Fruit fly (Drosophila melanogaster) whole organism, embryonic: ENCODE data around the gene DEF8.
A peak's percentile ranks its signal among the peaks of the same experiment; 100 is the strongest.

ENCODE experiments used
- CG10147 ChIP-seq: fragments of 200-800 bp; sonication (Bioruptor generic); optimal IDR thresholded peaks from 2 replicates; lab custom pipeline; 2019; ENCODE audit warnings: missing biosample characterization, mild to moderate bottlenecking, missing genetic modification characterization, moderate library complexity
- CG10431 ChIP-seq: fragments of 200-800 bp; sonication (Bioruptor generic); optimal IDR thresholded peaks from 3 replicates; lab custom pipeline; 2018; ENCODE audit warnings: missing biosample characterization, mild to moderate bottlenecking, missing genetic modification characterization
- CG10979 ChIP-seq: fragments of 200-800 bp; sonication (Bioruptor generic); optimal IDR thresholded peaks from 2 replicates; lab custom pipeline; 2018; ENCODE audit warnings: missing biosample characterization, mild to moderate bottlenecking, missing genetic modification characterization, moderate library complexity
- CG11695 ChIP-seq: fragments of 200-800 bp; sonication (Bioruptor generic); IDR thresholded peaks from 3 replicates; pipeline ENCODE4 v1.3.6; 2022; ENCODE audit warnings: missing biosample characterization, missing genetic modification characterization
- CG11723 ChIP-seq: fragments of 200-800 bp; sonication (Bioruptor generic); optimal IDR thresholded peaks from 2 replicates; lab custom pipeline; 2017; ENCODE audit warnings: missing biosample characterization, mild to moderate bottlenecking, missing genetic modification characterization
- CG12104 ChIP-seq: fragments of 200-800 bp; sonication (Bioruptor generic); optimal IDR thresholded peaks from 3 replicates; lab custom pipeline; 2016; ENCODE audit warnings: missing biosample characterization, missing genetic modification characterization
- CG12219 ChIP-seq: fragments of 200-800 bp; sonication (Bioruptor generic); optimal IDR thresholded peaks from 3 replicates; lab custom pipeline; 2018; ENCODE audit warnings: missing biosample characterization, mild to moderate bottlenecking, missing genetic modification characterization
- CG16863 ChIP-seq: fragments of 200-800 bp; sonication (Bioruptor generic); optimal IDR thresholded peaks from 3 replicates; lab custom pipeline; 2016; ENCODE audit warnings: missing biosample characterization, missing genetic modification characterization
- CG17361 ChIP-seq: fragments of 200-800 bp; sonication (Bioruptor generic); IDR thresholded peaks from 3 replicates; pipeline ENCODE4 v1.3.6; 2022; ENCODE audit warnings: missing biosample characterization, missing genetic modification characterization
- CG17385 ChIP-seq: fragments of 200-800 bp; sonication (Bioruptor generic); optimal IDR thresholded peaks from 3 replicates; lab custom pipeline; 2018; ENCODE audit warnings: missing biosample characterization, mild to moderate bottlenecking, missing genetic modification characterization
- CG17802 ChIP-seq: fragments of 200-800 bp; sonication (Bioruptor generic); optimal IDR thresholded peaks from 2 replicates; lab custom pipeline; 2018; ENCODE audit warnings: missing biosample characterization, mild to moderate bottlenecking, missing genetic modification characterization, moderate library complexity
- CG1832 ChIP-seq: fragments of 200-800 bp; sonication (Bioruptor generic); optimal IDR thresholded peaks from 2 replicates; lab custom pipeline; 2017; ENCODE audit warnings: missing biosample characterization, mild to moderate bottlenecking, missing genetic modification characterization, inconsistent platforms
- CG18619 ChIP-seq: fragments of 200-800 bp; sonication (Bioruptor generic); optimal IDR thresholded peaks from 3 replicates; lab custom pipeline; 2017; ENCODE audit warnings: missing biosample characterization, mild to moderate bottlenecking, missing genetic modification characterization
- CG2678 ChIP-seq: fragments of 200-800 bp; sonication (Bioruptor generic); optimal IDR thresholded peaks from 3 replicates; lab custom pipeline; 2019; ENCODE audit warnings: missing biosample characterization, mild to moderate bottlenecking, missing genetic modification characterization, moderate library complexity
- CG2875 ChIP-seq: fragments of 200-800 bp; sonication (Bioruptor generic); optimal IDR thresholded peaks from 2 replicates; lab custom pipeline; 2017; ENCODE audit warnings: missing biosample characterization, mild to moderate bottlenecking, missing genetic modification characterization, missing genetic modification reagents
- CG4282 ChIP-seq: fragments of 200-800 bp; sonication (Bioruptor generic); optimal IDR thresholded peaks from 2 replicates; lab custom pipeline; 2016; ENCODE audit warnings: missing biosample characterization, missing genetic modification characterization
- CG4424 ChIP-seq: fragments of 200-800 bp; sonication (Bioruptor generic); optimal IDR thresholded peaks from 3 replicates; lab custom pipeline; 2016; ENCODE audit warnings: missing biosample characterization, missing genetic modification characterization
- CG4707 ChIP-seq: fragments of 200-800 bp; sonication (Bioruptor generic); optimal IDR thresholded peaks from 2 replicates; lab custom pipeline; 2018; ENCODE audit warnings: missing biosample characterization, mild to moderate bottlenecking, missing genetic modification characterization, moderate library complexity
- CG4730 ChIP-seq: fragments of 200-800 bp; sonication (Bioruptor generic); IDR thresholded peaks from 2 replicates; pipeline ENCODE4 v1.3.6; 2022; ENCODE audit warnings: missing biosample characterization, missing genetic modification characterization
- CG6765 ChIP-seq: fragments of 200-800 bp; sonication (Bioruptor generic); optimal IDR thresholded peaks from 3 replicates; lab custom pipeline; 2017; ENCODE audit warnings: missing biosample characterization, mild to moderate bottlenecking, missing genetic modification characterization
- CG7745 ChIP-seq: fragments of 200-800 bp; sonication (Bioruptor generic); optimal IDR thresholded peaks from 2 replicates; lab custom pipeline; 2018; ENCODE audit warnings: missing biosample characterization, mild to moderate bottlenecking, missing genetic modification characterization, moderate library complexity
- CG7987 ChIP-seq: fragments of 200-800 bp; sonication (Bioruptor generic); optimal IDR thresholded peaks from 2 replicates; lab custom pipeline; 2018; ENCODE audit warnings: missing biosample characterization, mild to moderate bottlenecking, missing genetic modification characterization, moderate library complexity
- CG9876 ChIP-seq: fragments of 200-800 bp; sonication (Bioruptor generic); optimal IDR thresholded peaks from 2 replicates; lab custom pipeline; 2016; ENCODE audit warnings: missing biosample characterization, missing genetic modification characterization
- CTCF ChIP-seq: fragments of 200-800 bp; sonication (Bioruptor generic); optimal IDR thresholded peaks from 2 replicates; lab custom pipeline; 2017; ENCODE audit warnings: missing biosample characterization, mild to moderate bottlenecking, missing genetic modification characterization, moderate library complexity
- D ChIP-seq, 2 experiments: fragments of 200-800 bp in 1 of 2; fragments of >200 bp in 1 of 2; sonication (Bioruptor generic) in 1 of 2; optimal IDR thresholded peaks; 2 replicates in 1 of 2; 3 replicates in 1 of 2; lab custom pipeline; 2017; ENCODE audit warnings: mild to moderate bottlenecking in 1 of 2, missing biosample characterization in 1 of 2, missing genetic modification characterization in 1 of 2, missing genetic modification reagents in 1 of 2
- Gsc ChIP-seq: fragments of 200-800 bp; sonication (Bioruptor generic); IDR thresholded peaks from 2 replicates; pipeline ENCODE4 v1.3.6; 2022; ENCODE audit warnings: missing biosample characterization, missing genetic modification characterization
- Jarid2 ChIP-seq: fragments of 200-800 bp; sonication (Bioruptor generic); optimal IDR thresholded peaks from 3 replicates; lab custom pipeline; 2017; ENCODE audit warnings: mild to moderate bottlenecking, missing biosample characterization, missing genetic modification reagents, missing genetic modification characterization
- MESR4 ChIP-seq: fragments of 200-800 bp; sonication (Bioruptor generic); optimal IDR thresholded peaks from 2 replicates; lab custom pipeline; 2018; ENCODE audit warnings: missing biosample characterization, mild to moderate bottlenecking, missing genetic modification characterization, moderate library complexity
- Meics ChIP-seq: fragments of 200-800 bp; sonication (Bioruptor generic); optimal IDR thresholded peaks from 2 replicates; lab custom pipeline; 2017; ENCODE audit warnings: missing biosample characterization, mild to moderate bottlenecking, missing genetic modification characterization
- Scr ChIP-seq: fragments of 200-800 bp; sonication (Bioruptor generic); IDR thresholded peaks from 2 replicates; pipeline ENCODE4 v1.3.6; 2022; ENCODE audit warnings: missing biosample characterization, missing genetic modification characterization; ENCODE audit not compliant: partially characterized antibody
- Sox100B ChIP-seq: fragments of 200-800 bp; sonication (Bioruptor generic); optimal IDR thresholded peaks from 3 replicates; lab custom pipeline; 2018; ENCODE audit warnings: missing biosample characterization, mild to moderate bottlenecking, missing genetic modification characterization
- Trl ChIP-seq, 3 experiments: fragments of >200 bp in 2 of 3; fragments of 200-800 bp in 1 of 3; sonication (Bioruptor generic) in 1 of 3; optimal IDR thresholded peaks; 2 replicates in 1 of 3; 3 replicates in 2 of 3; lab custom pipeline; 2016 to 2017; ENCODE audit warnings: missing biosample characterization in 1 of 3, missing genetic modification characterization in 1 of 3
- Xbp1 ChIP-seq: fragments of 200-800 bp; sonication (Bioruptor generic); optimal IDR thresholded peaks from 3 replicates; lab custom pipeline; 2016; ENCODE audit warnings: missing biosample characterization, mild to moderate bottlenecking, missing genetic modification characterization
- bigmax ChIP-seq: fragments of 200-800 bp; sonication (Bioruptor generic); optimal IDR thresholded peaks from 2 replicates; lab custom pipeline; 2018; ENCODE audit warnings: missing biosample characterization, mild to moderate bottlenecking, missing genetic modification characterization
- cg ChIP-seq: fragments of 200-800 bp; sonication (Bioruptor generic); optimal IDR thresholded peaks from 3 replicates; lab custom pipeline; 2019; ENCODE audit warnings: missing biosample characterization, mild to moderate bottlenecking, missing genetic modification characterization, moderate library complexity
- cwo ChIP-seq: fragments of 200-800 bp; sonication (Bioruptor generic); optimal IDR thresholded peaks from 3 replicates; lab custom pipeline; 2017; ENCODE audit warnings: missing biosample characterization, missing genetic modification characterization, mild to moderate bottlenecking, moderate library complexity, missing genetic modification reagents
- dati ChIP-seq: fragments of 200-800 bp; sonication (Bioruptor generic); IDR thresholded peaks from 2 replicates; pipeline ENCODE4 v1.3.6; 2022; ENCODE audit warnings: missing biosample characterization, missing genetic modification characterization
- dimm ChIP-seq: fragments of 200-800 bp; sonication (Bioruptor generic); IDR thresholded peaks from 2 replicates; pipeline ENCODE4 v1.3.6; 2022; ENCODE audit warnings: missing biosample characterization, missing genetic modification characterization
- gsb-n ChIP-seq: fragments of 200-800 bp; sonication (Bioruptor generic); optimal IDR thresholded peaks from 3 replicates; lab custom pipeline; 2018; ENCODE audit warnings: missing biosample characterization, mild to moderate bottlenecking, missing genetic modification characterization
- ken ChIP-seq: fragments of 200-800 bp; sonication (Bioruptor generic); IDR thresholded peaks from 3 replicates; pipeline ENCODE4 v1.3.6; 2022; ENCODE audit warnings: missing biosample characterization, missing genetic modification characterization
- kni ChIP-seq: fragments of 200-800 bp; sonication (Bioruptor generic); optimal IDR thresholded peaks from 3 replicates; lab custom pipeline; 2017; ENCODE audit warnings: mild to moderate bottlenecking, missing biosample characterization, missing genetic modification reagents, missing genetic modification characterization
- lola ChIP-seq, 3 experiments: fragments of >200 bp in 2 of 3; fragments of 200-800 bp in 1 of 3; sonication (Bioruptor generic) in 1 of 3; optimal IDR thresholded peaks; 2 replicates each; lab custom pipeline; 2017 to 2019; ENCODE audit warnings: missing biosample characterization in 3 of 3, missing genetic modification characterization in 3 of 3, mild to moderate bottlenecking in 1 of 3, moderate library complexity in 1 of 3
- lov ChIP-seq, 2 experiments: fragments of 200-800 bp in 1 of 2; fragments of >200 bp in 1 of 2; sonication (Bioruptor generic) in 1 of 2; IDR thresholded peaks in 1 of 2; optimal IDR thresholded peaks in 1 of 2; 2 replicates in 1 of 2; 3 replicates in 1 of 2; pipeline versions ENCODE4 v1.3.6 to Lab custom; 2017 to 2022; ENCODE audit warnings: missing biosample characterization in 1 of 2, missing genetic modification characterization in 1 of 2
- nau ChIP-seq: fragments of 200-800 bp; sonication (Bioruptor generic); optimal IDR thresholded peaks from 3 replicates; lab custom pipeline; 2017; ENCODE audit warnings: missing biosample characterization, mild to moderate bottlenecking, missing genetic modification characterization, missing genetic modification reagents
- onecut ChIP-seq: fragments of 200-800 bp; sonication (Bioruptor generic); IDR thresholded peaks from 2 replicates; pipeline ENCODE4 v1.3.6; 2022; ENCODE audit warnings: missing biosample characterization, missing genetic modification characterization
- seq ChIP-seq: fragments of 200-800 bp; sonication (Bioruptor generic); IDR thresholded peaks from 2 replicates; pipeline ENCODE4 v1.3.6; 2022; ENCODE audit warnings: missing biosample characterization, missing genetic modification characterization
- shn ChIP-seq: fragments of 200-800 bp; sonication (Bioruptor generic); optimal IDR thresholded peaks from 3 replicates; lab custom pipeline; 2016; ENCODE audit warnings: missing biosample characterization, missing genetic modification characterization
- vfl ChIP-seq: fragments of 200-800 bp; sonication (Bioruptor generic); optimal IDR thresholded peaks from 2 replicates; lab custom pipeline; 2016; ENCODE audit warnings: missing biosample characterization, missing genetic modification characterization

DEF8 gene

DNA sequence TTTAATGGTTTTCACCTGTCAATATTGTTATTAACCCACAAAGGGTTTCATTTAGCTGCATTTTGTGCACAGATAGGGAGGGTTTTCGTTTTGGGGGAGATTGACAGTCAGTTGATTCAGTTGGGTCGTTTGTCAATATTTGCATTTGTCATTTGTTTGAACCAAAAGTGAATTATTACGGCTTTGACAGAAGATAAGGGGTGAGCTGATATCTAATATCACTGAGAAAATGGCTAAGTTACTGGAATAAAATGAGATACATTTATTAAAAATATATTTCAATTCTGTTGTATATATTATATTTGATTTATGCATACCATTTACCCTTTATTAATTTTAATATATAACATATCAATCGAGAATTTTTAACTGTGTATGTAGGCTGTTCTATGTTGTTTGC, 48.1 kb upstream of the DEF8 start (continued):
- TF ChIP-seq MESR4 (GFP tag; lab: Kevin White, UChicago) (peak; percentile 5), gsb-n (tag; lab: Kevin White, UChicago) (peak; percentile 66), bigmax (peak; percentile 29), CG7745 (peak; percentile 81), CG11695 (GFP tag; lab: Robert Waterston, UW) (0 out of 3 replicates have a peak, but pooled peaks have one; percentile 38), dimm (GFP tag; lab: Robert Waterston, UW) (no peak), kni (GFP tag; lab: Kevin White, UChicago) (peak; percentile 66), CG1832 (no peak), CG10431 (GFP tag; lab: Kevin White, UChicago) (peak; percentile 81), CG17385 (GFP tag; lab: Kevin White, UChicago) (peak; percentile 46), ken (GFP tag; lab: Robert Waterston, UW) (0 out of 3 replicates have a peak, but pooled peaks have one; percentile 35), dati (GFP tag; lab: Robert Waterston, UW) (no peak), vfl (GFP tag; lab: Kevin White, UChicago) (no peak), Gsc (GFP tag; lab: Robert Waterston, UW) (no peak), Jarid2 (GFP tag; lab: Kevin White, UChicago) (peak; percentile 7), CG18619 (GFP tag; lab: Kevin White, UChicago) (peak; percentile 44), D (optimal IDR thresholded peaks at IDR 0.05; lab: Kevin White, UChicago) (no peak), D (GFP tag; optimal IDR thresholded peaks at IDR 0.05; lab: Kevin White, UChicago) (peak; percentile 65), CG12104 (GFP tag; lab: Kevin White, UChicago) (peak; percentile 39), CTCF (GFP tag; lab: Kevin White, UChicago) (peak; percentile 50), Scr (GFP tag; lab: Robert Waterston, UW) (no peak), CG17361 (GFP tag; lab: Robert Waterston, UW) (0 out of 3 replicates have a peak, but pooled peaks have one; percentile 42), shn (no peak), CG10147 (GFP tag; lab: Kevin White, UChicago) (peak; percentile 6), CG9876 (GFP tag; lab: Kevin White, UChicago) (no peak), CG12219 (GFP tag; lab: Kevin White, UChicago) (peak; percentile 50), seq (GFP tag; lab: Robert Waterston, UW) (0 out of 2 replicates have a peak, but pooled peaks have one; percentile 28), CG11723 (GFP tag; lab: Kevin White, UChicago) (peak; percentile 63), CG7987 (peak; percentile 82), CG2875 (GFP tag; lab: Kevin White, UChicago) (peak; percentile 74), CG16863 (GFP tag; lab: Kevin White, UChicago) (no peak), nau (peak; percentile 70), CG4282 (GFP tag; lab: Kevin White, UChicago) (no peak), CG6765 (GFP tag; lab: Kevin White, UChicago) (peak; percentile 43), lola (GFP tag; optimal IDR thresholded peaks at IDR 0.05; lab: Kevin White, UChicago) (peak in 1 of 3 experiments; percentile 72), cwo (GFP tag; lab: Kevin White, UChicago) (peak; percentile 13), CG10979 (tag; lab: Kevin White, UChicago) (peak; percentile 68), cg (GFP tag; lab: Kevin White, UChicago) (no peak), lov (optimal IDR thresholded peaks at IDR 0.05; lab: Kevin White, UChicago) (no peak), lov (GFP tag; IDR thresholded peaks at IDR 0.05; lab: Robert Waterston, UW) (0 out of 3 replicates have a peak, but pooled peaks have one; percentile 41), Meics (GFP tag; lab: Kevin White, UChicago) (peak; percentile 16), Xbp1 (GFP tag; lab: Kevin White, UChicago) (peak; percentile 15), CG4707 (GFP tag; lab: Kevin White, UChicago) (peak; percentile 76), Trl (optimal IDR thresholded peaks at IDR 0.05; lab: Kevin White, UChicago) (no peak), Trl (GFP tag; optimal IDR thresholded peaks at IDR 0.05; lab: Kevin White, UChicago) (peak; percentile 23), CG2678 (tag; lab: Kevin White, UChicago) (peak; percentile 60), CG4424 (GFP tag; lab: Kevin White, UChicago) (peak; percentile 52), Sox100B (GFP tag; lab: Kevin White, UChicago) (peak; percentile 70), onecut (GFP tag; lab: Robert Waterston, UW) (peak; percentile 62), CG4730 (GFP tag; lab: Robert Waterston, UW) (no peak), CG17802 (tag; lab: Kevin White, UChicago) (no peak)
